Worm (Caenorhabditis elegans) whole organism, L4/young adult: ENCODE measurements around the gene F56C9.10.

Experiments used
- dao-5 ChIP-seq: sonication (generic microtip); optimal IDR thresholded peaks from 2 replicates; lab custom pipeline; 2016; ENCODE audit warnings: missing genotype, missing genetic modification characterization, moderate library complexity, missing compliant biosample characterization
- him-1 ChIP-seq: sonication (generic microtip); optimal IDR thresholded peaks from 2 replicates; lab custom pipeline; 2016; ENCODE audit warnings: missing genotype, missing genetic modification reagents, missing genetic modification characterization, missing compliant biosample characterization

DNA sequence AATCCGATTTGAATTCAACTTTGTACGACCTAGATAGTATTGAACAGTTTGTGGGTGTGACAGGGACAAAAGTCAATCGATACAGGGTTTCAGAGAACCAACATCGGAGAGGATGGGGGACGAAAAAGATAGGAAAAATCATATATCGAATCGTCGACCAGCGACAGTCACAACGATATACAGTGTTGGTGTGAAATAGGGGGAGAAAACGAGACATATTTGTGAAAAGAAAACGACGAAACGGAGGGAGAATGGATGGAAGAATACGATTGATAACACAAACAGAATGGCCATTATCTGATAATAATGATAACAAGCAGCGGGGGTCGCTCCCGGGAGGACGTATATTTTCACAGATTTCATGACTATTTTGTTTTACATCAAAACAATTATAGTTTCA, 40.3 kb upstream of the F56C9.10 start:
- TF ChIP-seq him-1, result no peak
- TF ChIP-seq dao-5 (tag; lab: Kevin White, UChicago), result no peak
